Worm (Caenorhabditis elegans) whole organism, mixed stage, embryonic: Measurements from ENCODE around the gene ghi-1.

Experiments
- elt-1 ChIP-seq: sonication (generic microtip); optimal IDR thresholded peaks from 2 replicates; lab custom pipeline; 2017; ENCODE audit warnings: missing genetic modification characterization, mild to moderate bottlenecking, missing compliant biosample characterization, antibody characterized with exemption, moderate library complexity, borderline replicate concordance; ENCODE audit not compliant: insufficient read depth
- lin-13 ChIP-seq: fragments of 150-350 bp; optimal IDR thresholded peaks from 2 replicates; lab custom pipeline; 2014; ENCODE audit warnings: missing biosample characterization, missing genetic modification characterization
- nhr-237 ChIP-seq: fragments of 150-350 bp; optimal IDR thresholded peaks from 2 replicates; lab custom pipeline; 2014; ENCODE audit warnings: missing biosample characterization, missing genetic modification characterization
- nhr-76 ChIP-seq: sonication (generic microtip); optimal IDR thresholded peaks from 2 replicates; lab custom pipeline; 2017; ENCODE audit warnings: missing biosample characterization, missing genetic modification characterization
- pha-4 ChIP-seq: fragments of 150-350 bp; optimal IDR thresholded peaks from 2 replicates; lab custom pipeline; 2018; ENCODE audit warnings: missing biosample characterization, missing genetic modification reagents, missing genetic modification characterization
- unc-39 ChIP-seq: fragments of 150-350 bp; optimal IDR thresholded peaks from 2 replicates; lab custom pipeline; 2014; ENCODE audit warnings: missing biosample characterization, missing genetic modification characterization

DNA sequence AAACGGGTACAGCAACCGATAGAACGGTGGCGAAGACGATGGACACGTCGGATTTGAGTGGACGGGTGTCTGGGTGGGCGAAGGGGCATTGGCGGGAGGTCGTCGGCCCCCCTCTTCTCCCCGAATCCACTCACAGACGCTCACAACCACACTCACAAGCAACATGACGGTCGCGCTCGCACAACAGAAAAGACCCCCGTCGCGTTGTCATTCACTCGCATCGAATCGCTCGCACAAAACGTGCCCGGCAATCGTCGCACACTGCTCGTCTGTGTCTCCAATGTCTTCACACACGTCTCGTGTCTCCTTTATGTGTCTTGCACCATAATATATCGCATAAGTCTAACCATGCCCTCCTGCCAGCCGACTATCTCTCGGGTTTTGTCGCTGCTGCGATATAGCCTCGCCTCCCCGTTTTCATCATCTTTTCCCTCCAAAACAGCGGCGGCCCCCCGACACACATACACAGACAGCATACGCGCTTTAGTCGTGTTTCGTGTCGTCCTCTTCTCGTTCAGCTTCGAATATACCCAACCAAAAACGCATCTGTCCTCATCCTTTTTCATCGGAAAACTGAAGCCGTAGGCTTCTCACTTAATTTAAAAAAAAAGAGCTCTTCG is 12.4 kb upstream of the ghi-1 start:
- TF ChIP-seq pha-4 (peak; percentile 89), unc-39 (tag; lab: Kevin White, UChicago) (no peak), nhr-237 (tag; lab: Kevin White, UChicago) (peak; percentile 34), lin-13 (tag; lab: Kevin White, UChicago) (peak; percentile 71), elt-1 (no peak), nhr-76 (tag; lab: Kevin White, UChicago) (no peak)
